Fruit fly (Drosophila melanogaster) whole organism, embryonic: ENCODE results near the gene CG13920.
A peak's percentile ranks its signal among the peaks of the same experiment; 100 is the strongest.

Experiments used
- Bgb ChIP-seq: fragments of 200-800 bp; sonication (Bioruptor generic); IDR thresholded peaks from 2 replicates; pipeline ENCODE4 v1.3.6; 2022; ENCODE audit warnings: missing biosample characterization, missing genetic modification characterization; ENCODE audit not compliant: partially characterized antibody
- CG11398 ChIP-seq: fragments of 200-800 bp; sonication (Bioruptor generic); optimal IDR thresholded peaks from 2 replicates; lab custom pipeline; 2016; ENCODE audit warnings: missing biosample characterization, missing genetic modification characterization
- CG11504 ChIP-seq: fragments of 200-800 bp; sonication (Bioruptor generic); optimal IDR thresholded peaks from 3 replicates; lab custom pipeline; 2019; ENCODE audit warnings: missing biosample characterization, mild to moderate bottlenecking, missing genetic modification characterization, moderate library complexity
- CG11696 ChIP-seq: fragments of 200-800 bp; sonication (Bioruptor generic); IDR thresholded peaks from 2 replicates; pipeline ENCODE4 v1.3.6; 2022; ENCODE audit warnings: missing biosample characterization, missing genetic modification characterization
- CG12071 ChIP-seq: fragments of 200-800 bp; sonication (Bioruptor generic); optimal IDR thresholded peaks from 3 replicates; lab custom pipeline; 2018; ENCODE audit warnings: missing biosample characterization, mild to moderate bottlenecking, missing genetic modification characterization
- CG12155 ChIP-seq: fragments of 200-800 bp; sonication (Bioruptor generic); optimal IDR thresholded peaks from 3 replicates; lab custom pipeline; 2016; ENCODE audit warnings: missing biosample characterization, missing genetic modification characterization
- CG12219 ChIP-seq: fragments of 200-800 bp; sonication (Bioruptor generic); optimal IDR thresholded peaks from 3 replicates; lab custom pipeline; 2018; ENCODE audit warnings: missing biosample characterization, mild to moderate bottlenecking, missing genetic modification characterization
- CG12236 ChIP-seq: fragments of 200-800 bp; sonication (Bioruptor generic); optimal IDR thresholded peaks from 2 replicates; lab custom pipeline; 2016; ENCODE audit warnings: missing biosample characterization, missing genetic modification characterization
- CG16863 ChIP-seq: fragments of 200-800 bp; sonication (Bioruptor generic); optimal IDR thresholded peaks from 3 replicates; lab custom pipeline; 2016; ENCODE audit warnings: missing biosample characterization, missing genetic modification characterization
- CG17802 ChIP-seq: fragments of 200-800 bp; sonication (Bioruptor generic); optimal IDR thresholded peaks from 2 replicates; lab custom pipeline; 2018; ENCODE audit warnings: missing biosample characterization, mild to moderate bottlenecking, missing genetic modification characterization, moderate library complexity
- CG3995 ChIP-seq: fragments of 200-800 bp; sonication (Bioruptor generic); optimal IDR thresholded peaks from 3 replicates; lab custom pipeline; 2016; ENCODE audit warnings: missing biosample characterization, missing genetic modification characterization
- CG4328 ChIP-seq: fragments of 200-800 bp; sonication (Bioruptor generic); optimal IDR thresholded peaks from 3 replicates; lab custom pipeline; 2017; ENCODE audit warnings: missing biosample characterization, missing genetic modification reagents, missing genetic modification characterization
- CG6175 ChIP-seq: fragments of 200-800 bp; sonication (Bioruptor generic); IDR thresholded peaks from 3 replicates; pipeline ENCODE4 v1.3.6; 2022; ENCODE audit warnings: missing biosample characterization, missing genetic modification characterization
- CG6272 ChIP-seq: fragments of 200-800 bp; sonication (Bioruptor generic); IDR thresholded peaks from 2 replicates; pipeline ENCODE4 v1.3.6; 2022; ENCODE audit warnings: missing biosample characterization, missing genetic modification characterization
- CG7987 ChIP-seq: fragments of 200-800 bp; sonication (Bioruptor generic); optimal IDR thresholded peaks from 2 replicates; lab custom pipeline; 2018; ENCODE audit warnings: missing biosample characterization, mild to moderate bottlenecking, missing genetic modification characterization, moderate library complexity
- CG8388 ChIP-seq: fragments of 200-800 bp; sonication (Bioruptor generic); optimal IDR thresholded peaks from 2 replicates; lab custom pipeline; 2019; ENCODE audit warnings: missing biosample characterization, mild to moderate bottlenecking, missing genetic modification characterization, moderate library complexity
- CG9215 ChIP-seq: fragments of 200-800 bp; sonication (Bioruptor generic); IDR thresholded peaks from 2 replicates; pipeline ENCODE4 v1.3.6; 2022; ENCODE audit warnings: missing biosample characterization, missing genetic modification characterization
- D19A ChIP-seq: fragments of 200-800 bp; optimal IDR thresholded peaks from 3 replicates; lab custom pipeline; 2019; ENCODE audit warnings: missing biosample characterization, mild to moderate bottlenecking, missing genetic modification characterization, moderate library complexity
- Dfd ChIP-seq, 2 experiments: fragments of >200 bp; optimal IDR thresholded peaks; 2 replicates each; lab custom pipeline; 2017; ENCODE audit warnings: missing biosample characterization in 2 of 2, missing genetic modification characterization in 2 of 2
- Dip2 ChIP-seq: fragments of 200-800 bp; sonication (Bioruptor generic); IDR thresholded peaks from 2 replicates; pipeline ENCODE4 v1.3.6; 2022; ENCODE audit warnings: missing biosample characterization, missing genetic modification characterization
- E2f2 ChIP-seq: fragments of 200-800 bp; sonication (Bioruptor generic); IDR thresholded peaks from 2 replicates; pipeline ENCODE4 v1.3.6; 2022; ENCODE audit warnings: missing biosample characterization, missing genetic modification characterization
- Oaz ChIP-seq: fragments of 200-800 bp; sonication (Bioruptor generic); IDR thresholded peaks from 2 replicates; pipeline ENCODE4 v1.3.6; 2022; ENCODE audit warnings: missing biosample characterization, missing genetic modification characterization
- Rx ChIP-seq: fragments of 200-800 bp; sonication (Bioruptor generic); IDR thresholded peaks from 2 replicates; pipeline ENCODE4 v1.3.6; 2022; ENCODE audit warnings: missing biosample characterization, missing genetic modification characterization
- Scr ChIP-seq: fragments of 200-800 bp; sonication (Bioruptor generic); IDR thresholded peaks from 2 replicates; pipeline ENCODE4 v1.3.6; 2022; ENCODE audit warnings: missing biosample characterization, missing genetic modification characterization; ENCODE audit not compliant: partially characterized antibody
- Sry-β ChIP-seq: fragments of 200-800 bp; sonication (Bioruptor generic); optimal IDR thresholded peaks from 2 replicates; lab custom pipeline; 2018; ENCODE audit warnings: missing biosample characterization, mild to moderate bottlenecking, missing genetic modification characterization, moderate library complexity
- Trl ChIP-seq, 3 experiments: fragments of >200 bp in 2 of 3; fragments of 200-800 bp in 1 of 3; sonication (Bioruptor generic) in 1 of 3; optimal IDR thresholded peaks; 2 replicates in 1 of 3; 3 replicates in 2 of 3; lab custom pipeline; 2016 to 2017; ENCODE audit warnings: missing biosample characterization in 1 of 3, missing genetic modification characterization in 1 of 3
- az2 ChIP-seq: fragments of 200-800 bp; sonication (Bioruptor generic); optimal IDR thresholded peaks from 3 replicates; lab custom pipeline; 2016; ENCODE audit warnings: missing biosample characterization, missing genetic modification characterization
- bsh ChIP-seq, 2 experiments: fragments of 200-800 bp; sonication (Bioruptor generic); optimal IDR thresholded peaks; 2 replicates each; lab custom pipeline; 2017 to 2018; ENCODE audit warnings: mild to moderate bottlenecking in 2 of 2, missing biosample characterization in 2 of 2, missing genetic modification characterization in 2 of 2, moderate library complexity in 1 of 2
- caup ChIP-seq: fragments of 200-800 bp; sonication (Bioruptor generic); optimal IDR thresholded peaks from 3 replicates; lab custom pipeline; 2017; ENCODE audit warnings: missing biosample characterization, mild to moderate bottlenecking, missing genetic modification characterization, moderate library complexity; ENCODE audit not compliant: severe bottlenecking
- dati ChIP-seq: fragments of 200-800 bp; sonication (Bioruptor generic); IDR thresholded peaks from 2 replicates; pipeline ENCODE4 v1.3.6; 2022; ENCODE audit warnings: missing biosample characterization, missing genetic modification characterization
- dmrt99B ChIP-seq: fragments of 200-800 bp; sonication (Bioruptor generic); optimal IDR thresholded peaks from 2 replicates; lab custom pipeline; 2018; ENCODE audit warnings: missing biosample characterization, mild to moderate bottlenecking, missing genetic modification characterization, moderate library complexity
- emc ChIP-seq: fragments of 200-800 bp; sonication (Bioruptor generic); optimal IDR thresholded peaks from 2 replicates; lab custom pipeline; 2016; ENCODE audit warnings: missing biosample characterization, missing genetic modification characterization
- ems ChIP-seq: fragments of 200-800 bp; sonication (Bioruptor generic); optimal IDR thresholded peaks from 3 replicates; lab custom pipeline; 2016; ENCODE audit warnings: missing biosample characterization, missing genetic modification characterization
- eve ChIP-seq, 2 experiments: fragments of >200 bp; optimal IDR thresholded peaks; 2 replicates each; lab custom pipeline; 2017; ENCODE audit warnings: missing biosample characterization in 2 of 2, missing genetic modification characterization in 2 of 2
- exex ChIP-seq: fragments of 200-800 bp; sonication (Bioruptor generic); optimal IDR thresholded peaks from 4 replicates; lab custom pipeline; 2018; ENCODE audit warnings: missing biosample characterization, mild to moderate bottlenecking, missing genetic modification characterization, moderate library complexity
- fd102C ChIP-seq: fragments of 200-800 bp; sonication (Bioruptor generic); optimal IDR thresholded peaks from 2 replicates; lab custom pipeline; 2018; ENCODE audit warnings: missing biosample characterization, mild to moderate bottlenecking, missing genetic modification characterization, moderate library complexity
- fd96Cb ChIP-seq: fragments of 200-800 bp; sonication (Bioruptor generic); optimal IDR thresholded peaks from 2 replicates; lab custom pipeline; 2018; ENCODE audit warnings: missing biosample characterization, mild to moderate bottlenecking, missing genetic modification characterization, moderate library complexity
- gro ChIP-seq: fragments of 200-800 bp; sonication (Bioruptor generic); optimal IDR thresholded peaks from 2 replicates; lab custom pipeline; 2016; ENCODE audit warnings: missing biosample characterization, missing genetic modification characterization
- gsb ChIP-seq: fragments of 200-800 bp; sonication (Bioruptor generic); IDR thresholded peaks from 2 replicates; pipeline ENCODE4 v1.3.6; 2022; ENCODE audit warnings: missing biosample characterization, missing genetic modification characterization
- insv ChIP-seq, 2 experiments: fragments of 200-800 bp; sonication (Bioruptor generic); optimal IDR thresholded peaks; 3 replicates each; lab custom pipeline; 2016 to 2018; ENCODE audit warnings: missing biosample characterization in 2 of 2, missing genetic modification characterization in 2 of 2
- mld ChIP-seq: fragments of 200-800 bp; sonication (Bioruptor generic); IDR thresholded peaks from 3 replicates; pipeline ENCODE4 v1.3.6; 2022; ENCODE audit warnings: missing biosample characterization, missing genetic modification characterization; ENCODE audit not compliant: partially characterized antibody
- nmo ChIP-seq: fragments of 200-800 bp; sonication (Bioruptor generic); optimal IDR thresholded peaks from 2 replicates; lab custom pipeline; 2018; ENCODE audit warnings: missing biosample characterization, mild to moderate bottlenecking, missing genetic modification characterization, moderate library complexity
- onecut ChIP-seq: fragments of 200-800 bp; sonication (Bioruptor generic); IDR thresholded peaks from 2 replicates; pipeline ENCODE4 v1.3.6; 2022; ENCODE audit warnings: missing biosample characterization, missing genetic modification characterization
- p53 ChIP-seq: fragments of 200-800 bp; sonication (Bioruptor generic); optimal IDR thresholded peaks from 2 replicates; lab custom pipeline; 2016; ENCODE audit warnings: missing biosample characterization, missing genetic modification characterization
- pfk ChIP-seq: fragments of 200-800 bp; sonication (Bioruptor generic); optimal IDR thresholded peaks from 2 replicates; lab custom pipeline; 2018; ENCODE audit warnings: missing biosample characterization, mild to moderate bottlenecking, missing genetic modification characterization, moderate library complexity
- prd ChIP-seq, 3 experiments: fragments of >200 bp in 2 of 3; fragments of 200-800 bp in 1 of 3; sonication (Bioruptor generic) in 1 of 3; optimal IDR thresholded peaks in 2 of 3; IDR thresholded peaks in 1 of 3; 2 replicates in 2 of 3; 3 replicates in 1 of 3; pipeline versions ENCODE4 v1.3.6 to Lab custom; 2017 to 2022; ENCODE audit warnings: missing biosample characterization in 1 of 3, missing genetic modification characterization in 1 of 3
- trh ChIP-seq: fragments of 200-800 bp; sonication (Bioruptor generic); optimal IDR thresholded peaks from 2 replicates; lab custom pipeline; 2016; ENCODE audit warnings: missing biosample characterization, missing genetic modification characterization
- vvl ChIP-seq: fragments of 200-800 bp; sonication (Bioruptor generic); IDR thresholded peaks from 2 replicates; pipeline ENCODE4 v1.3.6; 2022; ENCODE audit warnings: missing biosample characterization, missing genetic modification characterization

CG13920 gene

dm6 chr3L:1639185-1639812, 9.4 kb upstream of the CG13920 start, which contains the start of the genes Mettl2 and Bgb (continued):
- TF ChIP-seq Sry-β (GFP tag; lab: Kevin White, UChicago) (peak; percentile 30), Scr (GFP tag; lab: Robert Waterston, UW) (peak; percentile 90), D19A (tag; lab: Kevin White, UChicago) (no peak), fd96Cb (peak; percentile 78), Dfd (GFP tag; optimal IDR thresholded peaks at IDR 0.05; lab: Kevin White, UChicago) (no peak), insv (GFP tag; optimal IDR thresholded peaks at IDR 0.05; lab: Kevin White, UChicago) (no peak), CG12236 (peak; percentile 20), Rx (peak; percentile 69), exex (tag; lab: Kevin White, UChicago) (no peak), dmrt99B (tag; lab: Kevin White, UChicago) (no peak), fd102C (GFP tag; lab: Kevin White, UChicago) (no peak), eve (GFP tag; optimal IDR thresholded peaks at IDR 0.05; lab: Kevin White, UChicago) (no peak), CG4328 (GFP tag; lab: Kevin White, UChicago) (peak; percentile 59), CG8388 (GFP tag; lab: Kevin White, UChicago) (peak; percentile 60), emc (GFP tag; lab: Kevin White, UChicago) (peak; percentile 48), prd (optimal IDR thresholded peaks at IDR 0.05; lab: Kevin White, UChicago) (no peak), prd (GFP tag; IDR thresholded peaks at IDR 0.05; lab: Robert Waterston, UW) (peak; percentile 91), onecut (GFP tag; lab: Robert Waterston, UW) (peak; percentile 30; the same call in 1 of the 2 replicates), gro (GFP tag; lab: Kevin White, UChicago) (peak; percentile 81), CG12219 (GFP tag; lab: Kevin White, UChicago) (no peak), CG12071 (GFP tag; lab: Kevin White, UChicago) (no peak), CG11504 (tag; lab: Kevin White, UChicago) (no peak), CG6272 (GFP tag; lab: Robert Waterston, UW) (peak; percentile 89), ems (GFP tag; lab: Kevin White, UChicago) (peak; percentile 82), CG11398 (GFP tag; lab: Kevin White, UChicago) (no peak), Oaz (peak; percentile 49), trh (no peak), caup (GFP tag; lab: Kevin White, UChicago) (peak; percentile 53), gsb (GFP tag; lab: Robert Waterston, UW) (no peak), Trl (optimal IDR thresholded peaks at IDR 0.05; lab: Kevin White, UChicago) (peak in 1 of 2 experiments; percentile 9), Trl (GFP tag; optimal IDR thresholded peaks at IDR 0.05; lab: Kevin White, UChicago) (peak; percentile 83), CG6175 (GFP tag; lab: Robert Waterston, UW) (peak; percentile 61; the same call in 1 of the 3 replicates), CG9215 (GFP tag; lab: Robert Waterston, UW) (peak; percentile 90), p53 (GFP tag; lab: Kevin White, UChicago) (peak; percentile 18), CG11696 (GFP tag; lab: Robert Waterston, UW) (0 out of 2 replicates have a peak, but pooled peaks have one; percentile 29), E2f2 (GFP tag; lab: Robert Waterston, UW) (peak; percentile 80), nmo (peak; percentile 83), CG3995 (peak; percentile 35), CG16863 (GFP tag; lab: Kevin White, UChicago) (peak; percentile 49), CG12155 (GFP tag; lab: Kevin White, UChicago) (peak; percentile 81), CG17802 (tag; lab: Kevin White, UChicago) (peak; percentile 34), pfk (no peak), Dip2 (GFP tag; lab: Robert Waterston, UW) (no peak), CG7987 (no peak), bsh (GFP tag; optimal IDR thresholded peaks at IDR 0.05; lab: Kevin White, UChicago) (peak in 1 of 2 experiments; percentile 67), az2 (GFP tag; lab: Kevin White, UChicago) (peak; percentile 72), Bgb (GFP tag; lab: Robert Waterston, UW) (peak; percentile 88), dati (GFP tag; lab: Robert Waterston, UW) (no peak), vvl (GFP tag; lab: Robert Waterston, UW) (peak; percentile 81), mld (GFP tag; lab: Robert Waterston, UW) (no peak)
